Worm (Caenorhabditis elegans) whole organism, midembryonic: ENCODE results near the gene eat-17.

Experiments
- T22C8.4 ChIP-seq: fragments of 200-800 bp; sonication (Bioruptor generic); IDR thresholded peaks from 2 replicates; pipeline ENCODE4 v1.3.6; 2022; ENCODE audit warnings: missing genetic modification characterization, missing compliant biosample characterization
- flt-1 ChIP-seq: fragments of 200-800 bp; sonication (Bioruptor generic); IDR thresholded peaks from 2 replicates; pipeline ENCODE4 v1.3.6; 2022; ENCODE audit warnings: missing genetic modification characterization, missing compliant biosample characterization
- med-1 ChIP-seq: sonication (generic microtip); optimal IDR thresholded peaks from 2 replicates; lab custom pipeline; 2017; ENCODE audit warnings: missing genetic modification characterization, mild to moderate bottlenecking, missing compliant biosample characterization, antibody characterized with exemption, missing genetic modification reagents; ENCODE audit not compliant: insufficient read depth
- ref-1 ChIP-seq: fragments of 200-800 bp; sonication (Bioruptor generic); conservative IDR thresholded peaks from 2 replicates; pipeline ENCODE4 v1.3.6; 2022; ENCODE audit warnings: missing genetic modification reagents, missing genetic modification characterization, missing compliant biosample characterization
- tab-1 ChIP-seq: fragments of 200-800 bp; sonication (Bioruptor generic); IDR thresholded peaks from 2 replicates; pipeline ENCODE4 v1.3.6; 2022; ENCODE audit warnings: missing genetic modification characterization, missing compliant biosample characterization

- TF ChIP-seq ref-1 (GFP tag; lab: Robert Waterston, UW) (no peak), tab-1 (GFP tag; lab: Robert Waterston, UW) (no peak), T22C8.4 (GFP tag; lab: Robert Waterston, UW) (no peak), med-1 (GFP tag; lab: Kevin White, UChicago) (no peak), flt-1 (no peak)
Observed at ce11 chrX:16466157-16466556, 49.5 kb upstream of the eat-17 start.
